Worm (Caenorhabditis elegans) whole organism, L2 larva: Measurements from ENCODE around the gene B0244.10.

Experiments
- C34F6.9 ChIP-seq: fragments of 150-350 bp; optimal IDR thresholded peaks from 2 replicates; lab custom pipeline; 2014; ENCODE audit warnings: missing biosample characterization, missing genetic modification characterization
- Y55F3AM.14 ChIP-seq: fragments of 200-800 bp; sonication (Bioruptor generic); optimal IDR thresholded peaks from 2 replicates; lab custom pipeline; 2018; ENCODE audit warnings: mild to moderate bottlenecking, missing genetic modification characterization, missing compliant biosample characterization
- alr-1 ChIP-seq: fragments of 150-350 bp; optimal IDR thresholded peaks from 2 replicates; lab custom pipeline; 2014; ENCODE audit warnings: missing biosample characterization, missing genetic modification characterization
- aly-2 ChIP-seq: fragments of 150-350 bp; optimal IDR thresholded peaks from 2 replicates; lab custom pipeline; 2014; ENCODE audit warnings: missing biosample characterization, missing genetic modification characterization
- ama-1 ChIP-seq: fragments of 150-350 bp; optimal IDR thresholded peaks from 2 replicates; lab custom pipeline; 2018; ENCODE audit warnings: inconsistent platforms
- ceh-16 ChIP-seq: fragments of 150-350 bp; optimal IDR thresholded peaks from 2 replicates; lab custom pipeline; 2014; ENCODE audit warnings: missing biosample characterization, missing genetic modification characterization
- ceh-82 ChIP-seq: fragments of 150-350 bp; optimal IDR thresholded peaks from 2 replicates; lab custom pipeline; 2014; ENCODE audit warnings: missing biosample characterization, missing genetic modification characterization
- crh-2 ChIP-seq: sonication (generic microtip); optimal IDR thresholded peaks from 2 replicates; lab custom pipeline; 2017; ENCODE audit warnings: missing biosample characterization, missing genetic modification characterization
- fos-1 ChIP-seq: fragments of 150-350 bp; optimal IDR thresholded peaks from 2 replicates; lab custom pipeline; 2014; ENCODE audit warnings: missing biosample characterization, missing genetic modification characterization
- gmeb-1 ChIP-seq: fragments of 150-350 bp; optimal IDR thresholded peaks from 2 replicates; lab custom pipeline; 2014; ENCODE audit warnings: missing biosample characterization, missing genetic modification characterization
- lin-11 ChIP-seq: fragments of 150-350 bp; sonication (generic microtip); optimal IDR thresholded peaks from 2 replicates; lab custom pipeline; 2014; ENCODE audit warnings: missing biosample characterization, missing genetic modification characterization, inconsistent platforms, mixed read lengths
- lin-13 ChIP-seq: fragments of 150-350 bp; optimal IDR thresholded peaks from 2 replicates; lab custom pipeline; 2014; ENCODE audit warnings: missing biosample characterization, missing genetic modification reagents, missing genetic modification characterization
- lin-39 ChIP-seq: fragments of 150-350 bp; optimal IDR thresholded peaks from 2 replicates; lab custom pipeline; 2014; ENCODE audit warnings: missing biosample characterization, missing genetic modification reagents, missing genetic modification characterization
- lsy-2 ChIP-seq, 2 experiments: fragments of 150-350 bp in 1 of 2; sonication (generic microtip) in 1 of 2; optimal IDR thresholded peaks; 2 replicates each; lab custom pipeline; 2014 to 2017; ENCODE audit warnings: missing biosample characterization in 2 of 2, missing genetic modification characterization in 2 of 2
- mab-5 ChIP-seq: fragments of 150-350 bp; optimal IDR thresholded peaks from 2 replicates; lab custom pipeline; 2014; ENCODE audit warnings: missing biosample characterization, missing genetic modification characterization
- mbf-1 ChIP-seq: sonication (generic microtip); optimal IDR thresholded peaks from 2 replicates; lab custom pipeline; 2017; ENCODE audit warnings: missing biosample characterization, missing genetic modification characterization
- mdl-1 ChIP-seq, 2 experiments: fragments of 150-350 bp in 1 of 2; sonication (generic microtip) in 1 of 2; optimal IDR thresholded peaks; 2 replicates each; lab custom pipeline; 2017; ENCODE audit warnings: missing biosample characterization in 2 of 2, missing genetic modification characterization in 2 of 2
- nhr-12 ChIP-seq: fragments of 150-350 bp; optimal IDR thresholded peaks from 2 replicates; lab custom pipeline; 2014; ENCODE audit warnings: missing biosample characterization, missing genetic modification characterization
- nhr-21 ChIP-seq: fragments of 150-350 bp; optimal IDR thresholded peaks from 2 replicates; lab custom pipeline; 2014; ENCODE audit warnings: missing biosample characterization, missing genetic modification characterization
- nhr-237 ChIP-seq: fragments of 150-350 bp; optimal IDR thresholded peaks from 2 replicates; lab custom pipeline; 2014; ENCODE audit warnings: missing biosample characterization, missing genetic modification characterization
- nhr-6 ChIP-seq: fragments of 150-350 bp; optimal IDR thresholded peaks from 2 replicates; lab custom pipeline; 2014; ENCODE audit warnings: missing biosample characterization, missing genetic modification characterization
- peb-1 ChIP-seq: fragments of 150-350 bp; optimal IDR thresholded peaks from 2 replicates; lab custom pipeline; 2014; ENCODE audit warnings: missing biosample characterization, missing genetic modification characterization
- sma-3 ChIP-seq: sonication (generic microtip); optimal IDR thresholded peaks from 2 replicates; lab custom pipeline; 2016; ENCODE audit warnings: missing genetic modification reagents, missing genetic modification characterization, missing compliant biosample characterization
- sma-9 ChIP-seq, 2 experiments: fragments of 150-350 bp in 1 of 2; sonication (generic microtip) in 1 of 2; optimal IDR thresholded peaks; 2 replicates each; lab custom pipeline; 2014 to 2016; ENCODE audit warnings: missing genetic modification characterization in 2 of 2, mild to moderate bottlenecking in 1 of 2, missing biosample characterization in 1 of 2, missing compliant biosample characterization in 1 of 2, missing genetic modification reagents in 1 of 2, moderate library complexity in 1 of 2
- unc-39 ChIP-seq: fragments of 150-350 bp; optimal IDR thresholded peaks from 2 replicates; lab custom pipeline; 2014; ENCODE audit warnings: missing biosample characterization, missing genetic modification characterization
- unc-62 ChIP-seq: fragments of 150-350 bp; optimal IDR thresholded peaks from 2 replicates; lab custom pipeline; 2014; ENCODE audit warnings: missing biosample characterization, missing genetic modification reagents, missing genetic modification characterization
- zag-1 ChIP-seq: fragments of 150-350 bp; optimal IDR thresholded peaks from 2 replicates; lab custom pipeline; 2014; ENCODE audit warnings: missing biosample characterization, missing genetic modification characterization

The B0244.10 gene

DNA sequence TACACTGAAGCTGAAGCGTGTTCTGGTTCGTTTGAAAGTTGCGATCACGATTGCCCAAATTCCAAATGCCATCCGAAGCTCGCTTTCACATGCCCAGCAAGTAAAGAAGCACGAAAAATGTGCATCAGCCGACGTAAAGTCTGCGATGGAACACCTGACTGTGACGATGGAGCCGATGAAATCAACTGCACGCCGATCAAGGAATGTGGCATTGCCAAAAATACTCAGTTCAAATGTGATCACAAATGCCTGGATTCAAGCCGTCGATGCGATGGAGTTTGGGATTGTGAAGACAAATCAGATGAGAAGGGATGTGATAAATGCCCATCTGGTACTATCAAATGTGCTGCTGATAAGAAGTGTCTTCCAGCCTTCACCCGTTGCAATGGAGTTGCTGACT is 5.6 kb upstream of the B0244.10 start:
- TF ChIP-seq sma-9 (GFP tag; optimal IDR thresholded peaks at IDR 0.05; lab: Kevin White, UChicago): no peak
- no peak for TF ChIP-seq sma-9 (tag; optimal IDR thresholded peaks at IDR 0.05; lab: Kevin White, UChicago)
- TF ChIP-seq nhr-21 (tag; lab: Kevin White, UChicago): no peak
- TF ChIP-seq lin-39 (tag; lab: Kevin White, UChicago): no peak
- TF ChIP-seq, all 48 proteins: peak for 0

DNA sequence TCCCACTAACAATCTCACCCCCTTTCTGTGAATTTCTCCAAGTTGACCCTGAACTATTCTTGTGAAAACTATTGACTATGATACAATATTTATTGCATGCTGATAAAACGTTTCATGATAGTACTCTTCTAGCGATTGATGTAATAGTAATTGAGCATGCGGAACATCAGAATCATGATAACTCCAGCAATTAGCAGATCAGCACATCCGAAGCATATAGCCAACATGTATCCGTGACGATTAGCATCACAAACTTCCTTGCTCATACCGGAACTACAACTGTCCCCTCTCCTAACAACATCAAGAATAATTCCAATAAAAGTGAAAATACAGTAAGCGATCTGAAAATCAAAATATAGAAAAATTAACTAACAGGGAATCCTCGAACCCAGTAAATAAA is 4.9 kb upstream of the B0244.10 start:
- no peak for TF ChIP-seq gmeb-1 (tag; lab: Kevin White, UChicago)
- no peak for TF ChIP-seq mab-5 (tag; lab: Kevin White, UChicago)
- TF ChIP-seq mdl-1 (tag; optimal IDR thresholded peaks at IDR 0.05; lab: Kevin White, UChicago): no peak
- no peak for TF ChIP-seq C34F6.9
- no peak for TF ChIP-seq ceh-82
- TF ChIP-seq unc-39: no peak
- TF ChIP-seq mbf-1 (tag; lab: Kevin White, UChicago): no peak
- no peak for TF ChIP-seq nhr-12
- no peak for TF ChIP-seq fos-1

DNA sequence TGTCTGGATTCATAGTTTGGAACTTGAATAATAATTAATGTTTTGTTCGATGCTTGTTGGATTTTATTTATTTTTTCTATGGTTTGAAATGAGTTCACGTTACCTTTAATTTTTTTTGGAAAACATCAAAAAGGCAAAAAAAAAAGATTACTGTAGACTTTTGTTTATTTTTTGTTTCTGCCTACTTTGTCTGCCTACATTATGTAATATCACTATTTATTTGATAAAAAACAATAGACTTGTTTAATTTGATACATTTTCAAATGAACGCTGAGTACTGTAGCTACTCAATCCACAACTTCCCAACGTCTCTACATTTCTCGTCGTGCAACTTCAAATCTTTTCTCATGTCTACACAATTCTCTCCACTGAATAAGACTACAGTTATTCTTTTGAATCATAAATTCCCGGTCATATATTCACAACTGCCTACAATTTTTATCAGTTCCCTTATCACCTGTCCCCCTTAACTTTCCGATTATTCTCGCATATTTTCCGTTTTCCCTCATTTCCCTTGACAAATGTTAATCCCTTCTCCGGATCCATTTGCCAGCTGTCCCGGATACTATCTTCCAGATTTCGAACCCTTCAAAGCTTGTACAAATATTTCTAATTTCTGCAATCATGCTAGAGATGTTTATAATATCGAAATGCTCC is 3.9 kb upstream of the B0244.10 start, which contains the start of the genes B0244.9 and B0244.7:
B0244.9 (minus strand) TSS at position 51 of the 657 bp plus-strand sequence.
B0244.7 (plus strand) TSS at position 522 of the 657 bp plus-strand sequence.
- TF ChIP-seq fos-1 (peak; percentile 83), mbf-1 (tag; lab: Kevin White, UChicago) (no peak)

DNA sequence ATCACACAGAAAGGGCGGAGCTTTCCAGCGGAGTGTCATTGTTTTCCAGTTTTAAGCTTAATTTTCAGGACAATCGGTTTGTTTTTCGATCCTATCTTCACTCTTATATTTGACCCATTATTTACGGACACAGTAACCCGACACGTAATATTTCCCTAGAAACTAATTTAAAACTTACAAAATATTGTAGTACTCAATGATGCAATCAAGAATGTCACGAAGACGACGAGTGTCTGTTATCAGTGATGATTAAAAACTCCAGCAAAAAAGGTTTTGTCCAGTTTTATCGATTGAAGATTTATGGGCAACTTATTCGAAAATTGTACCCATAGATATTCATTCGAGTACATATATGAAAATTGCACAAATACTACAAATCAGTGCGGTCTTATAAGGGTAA is 2.0 kb upstream of the B0244.10 start, which contains the start of gene B0244.17:
B0244.17 (plus strand) TSS at position 301 of the 400 bp plus-strand sequence.
- peak; percentile 73 for TF ChIP-seq fos-1
- no peak for TF ChIP-seq ceh-82

DNA sequence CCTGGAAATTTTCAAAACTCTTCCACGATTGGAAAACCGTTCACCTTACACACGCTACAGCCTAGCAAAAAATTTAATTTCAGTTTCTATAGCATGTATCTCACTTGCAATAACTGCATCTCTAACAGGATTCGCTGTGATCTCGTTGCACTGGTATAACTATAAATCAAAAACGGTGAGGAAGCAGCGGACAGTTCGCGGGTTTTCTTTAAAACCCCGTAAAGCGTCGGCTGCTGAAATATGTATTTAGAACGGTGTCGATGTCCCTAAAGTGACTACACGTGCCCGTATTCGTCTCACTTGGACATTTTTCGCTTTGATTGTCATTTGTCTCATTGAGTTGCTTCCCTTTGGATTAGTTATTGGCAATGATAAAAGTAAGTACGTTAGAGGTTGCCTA is 630 bp upstream of the B0244.10 start:
- TF ChIP-seq unc-62 (GFP tag; lab: Kevin White, UChicago): no peak
- TF ChIP-seq lin-11 (tag; lab: Kevin White, UChicago): no peak
- no peak for TF ChIP-seq lsy-2 (tag; optimal IDR thresholded peaks at IDR 0.05; lab: Kevin White, UChicago)
- TF ChIP-seq mbf-1 (tag; lab: Kevin White, UChicago): no peak
- TF ChIP-seq nhr-6 (tag; lab: Kevin White, UChicago): no peak
- TF ChIP-seq nhr-237: no peak
- no peak for TF ChIP-seq ceh-16 (tag; lab: Kevin White, UChicago)
- no peak for TF ChIP-seq lin-39 (tag; lab: Kevin White, UChicago)
- TF ChIP-seq peb-1 (tag; lab: Kevin White, UChicago): no peak
- no peak for TF ChIP-seq nhr-21 (tag; lab: Kevin White, UChicago)
- TF ChIP-seq lin-13 (GFP tag; lab: Kevin White, UChicago): no peak
- no peak for TF ChIP-seq nhr-12
- no peak for TF ChIP-seq mdl-1 (tag; optimal IDR thresholded peaks at IDR 0.05; lab: Kevin White, UChicago)
- no peak for TF ChIP-seq ama-1 (lab: Kevin White, UChicago)

DNA sequence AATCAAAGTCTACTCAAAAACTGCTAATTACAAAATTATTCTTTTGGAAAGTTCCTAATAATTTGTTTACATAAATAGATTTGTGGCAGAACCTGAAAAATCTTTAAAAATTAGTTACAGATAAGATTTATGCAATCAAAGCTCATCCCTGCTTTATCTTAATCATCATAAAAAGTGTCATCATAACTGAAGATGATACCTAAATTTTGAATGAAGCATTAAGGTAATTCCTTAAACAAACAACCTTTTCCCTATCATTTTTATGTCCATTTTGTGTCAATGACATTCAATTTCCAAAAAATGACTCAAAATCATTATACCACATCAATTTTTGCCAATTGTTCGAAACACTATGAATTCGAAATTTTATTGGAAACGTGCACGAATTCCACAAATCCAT is 2.8 kb downstream of the B0244.10 start, which contains the start of gene B0244.6:
B0244.6 (plus strand) TSS at position 301 of the 400 bp plus-strand sequence.
- TF ChIP-seq aly-2 (tag; lab: Kevin White, UChicago) (no peak), unc-62 (GFP tag; lab: Kevin White, UChicago) (no peak)

DNA sequence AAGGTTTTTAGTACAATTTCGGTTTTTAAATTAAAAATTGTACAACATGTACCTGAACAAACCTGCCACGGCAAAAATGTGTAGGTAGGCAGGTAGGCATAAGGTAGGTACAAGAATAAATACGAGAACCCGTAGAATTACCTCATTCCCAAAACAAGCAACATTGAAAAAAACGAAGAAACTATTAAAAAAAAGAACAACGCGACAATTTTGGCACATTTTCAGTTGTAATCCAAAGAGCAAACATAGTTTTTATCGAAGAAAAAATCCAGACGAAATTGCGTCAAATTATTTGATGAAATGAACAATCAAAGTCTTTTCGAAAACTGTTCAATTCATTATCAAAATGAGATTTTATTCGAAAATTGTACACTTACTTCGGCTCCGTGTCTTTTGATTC is 5.7 kb downstream of the B0244.10 start, which contains the start of gene B0244.16:
B0244.16 (plus strand) TSS at position 301 of the 400 bp plus-strand sequence.
- no peak for TF ChIP-seq mab-5 (tag; lab: Kevin White, UChicago)
- no peak for TF ChIP-seq sma-3

DNA sequence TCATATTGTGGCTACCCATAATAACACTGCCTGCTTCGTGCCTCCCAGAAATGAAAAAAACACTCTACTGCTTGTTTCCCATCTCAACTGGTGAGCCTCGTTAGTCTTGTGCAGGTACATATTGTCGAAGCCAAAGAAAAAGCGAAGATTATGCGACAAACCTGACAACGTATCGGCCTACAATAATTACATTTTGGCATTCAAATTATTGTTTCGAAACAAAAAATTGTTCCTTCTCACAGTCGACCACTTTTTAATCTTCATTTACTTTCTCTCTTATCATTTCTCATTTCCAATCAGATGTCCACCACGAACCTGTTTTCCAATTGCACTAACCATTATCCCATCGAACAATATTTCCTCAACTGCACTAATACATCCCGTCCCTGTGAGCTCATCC is 8.1 kb downstream of the B0244.10 start, which contains the start of gene B0244.15:
B0244.15 (plus strand) TSS at position 301 of the 400 bp plus-strand sequence.
- no peak for TF ChIP-seq crh-2
- TF ChIP-seq Y55F3AM.14: no peak
- TF ChIP-seq aly-2 (tag; lab: Kevin White, UChicago): no peak
- no peak for TF ChIP-seq nhr-6 (tag; lab: Kevin White, UChicago)
- no peak for TF ChIP-seq zag-1 (tag; lab: Kevin White, UChicago)
- TF ChIP-seq alr-1 (tag; lab: Kevin White, UChicago): no peak
- TF ChIP-seq mab-5 (tag; lab: Kevin White, UChicago): no peak
